Fruit fly (Drosophila melanogaster): Measurements from ENCODE around the gene Ddrgk1.

Gene Ddrgk1

dm6 chr3R:21199953-21200368 lies 14.9 kb upstream of the Ddrgk1 start:
- no peak for TF ChIP-seq insv (optimal IDR thresholded peaks at IDR 0.05)
- TF ChIP-seq psq (optimal IDR thresholded peaks at IDR 0.05) = no peak
- no peak for TF ChIP-seq h (optimal IDR thresholded peaks at IDR 0.05)
- no peak for TF ChIP-seq ttk (optimal IDR thresholded peaks at IDR 0.05)
- no peak for TF ChIP-seq Myc (optimal IDR thresholded peaks at IDR 0.05)

- TF ChIP-seq psq (optimal IDR thresholded peaks at IDR 0.05) (no peak), insv (optimal IDR thresholded peaks at IDR 0.05) (no peak), h (optimal IDR thresholded peaks at IDR 0.05) (no peak), ttk (optimal IDR thresholded peaks at IDR 0.05) (no peak), Myc (optimal IDR thresholded peaks at IDR 0.05) (no peak), Sin3A (optimal IDR thresholded peaks at IDR 0.05) (no peak)
Measured at dm6 chr3R:21201627-21202026, 13.3 kb upstream of the Ddrgk1 start.

- TF ChIP-seq Sin3A (optimal IDR thresholded peaks at IDR 0.05) = no peak
- TF ChIP-seq Myc (optimal IDR thresholded peaks at IDR 0.05) = no peak
- no peak for TF ChIP-seq insv (optimal IDR thresholded peaks at IDR 0.05)
- TF ChIP-seq ttk (optimal IDR thresholded peaks at IDR 0.05) = no peak
- TF ChIP-seq h (optimal IDR thresholded peaks at IDR 0.05) = no peak
Measured at dm6 chr3R:21203135-21203534, 11.7 kb upstream of the Ddrgk1 start.

- TF ChIP-seq Myc (optimal IDR thresholded peaks at IDR 0.05) (no peak), h (optimal IDR thresholded peaks at IDR 0.05) (no peak), psq (optimal IDR thresholded peaks at IDR 0.05) (no peak), insv (optimal IDR thresholded peaks at IDR 0.05) (no peak), Sin3A (optimal IDR thresholded peaks at IDR 0.05) (no peak), ttk (optimal IDR thresholded peaks at IDR 0.05) (no peak)
Measured at dm6 chr3R:21203660-21204499, 11.0 kb upstream of the Ddrgk1 start.

- TF ChIP-seq insv (optimal IDR thresholded peaks at IDR 0.05) = no peak
- TF ChIP-seq psq (optimal IDR thresholded peaks at IDR 0.05) = no peak
- TF ChIP-seq Myc (optimal IDR thresholded peaks at IDR 0.05) = no peak
- no peak for TF ChIP-seq Sin3A (optimal IDR thresholded peaks at IDR 0.05)
- no peak for TF ChIP-seq h (optimal IDR thresholded peaks at IDR 0.05)
Measured at dm6 chr3R:21204500-21205167, 10.2 kb upstream of the Ddrgk1 start.

- no peak for TF ChIP-seq insv (optimal IDR thresholded peaks at IDR 0.05)
- no peak for TF ChIP-seq psq (optimal IDR thresholded peaks at IDR 0.05)
- no peak for TF ChIP-seq ttk (optimal IDR thresholded peaks at IDR 0.05)
- no peak for TF ChIP-seq Sin3A (optimal IDR thresholded peaks at IDR 0.05)
- no peak for TF ChIP-seq h (optimal IDR thresholded peaks at IDR 0.05)
- no peak for TF ChIP-seq Myc (optimal IDR thresholded peaks at IDR 0.05)
Measured at dm6 chr3R:21205680-21206326, 9.1 kb upstream of the Ddrgk1 start.

dm6 chr3R:21206327-21206728 lies 8.6 kb upstream of the Ddrgk1 start:
- TF ChIP-seq insv (optimal IDR thresholded peaks at IDR 0.05) (no peak), ttk (optimal IDR thresholded peaks at IDR 0.05) (no peak), Myc (optimal IDR thresholded peaks at IDR 0.05) (no peak), Sin3A (optimal IDR thresholded peaks at IDR 0.05) (no peak), h (optimal IDR thresholded peaks at IDR 0.05) (no peak), psq (optimal IDR thresholded peaks at IDR 0.05) (no peak)

dm6 chr3R:21206802-21207238 lies 8.1 kb upstream of the Ddrgk1 start:
- no peak for TF ChIP-seq insv (optimal IDR thresholded peaks at IDR 0.05)
- TF ChIP-seq ttk (optimal IDR thresholded peaks at IDR 0.05) = no peak
- TF ChIP-seq Sin3A (optimal IDR thresholded peaks at IDR 0.05) = no peak
- TF ChIP-seq psq (optimal IDR thresholded peaks at IDR 0.05) = no peak
- no peak for TF ChIP-seq Myc (optimal IDR thresholded peaks at IDR 0.05)
- no peak for TF ChIP-seq h (optimal IDR thresholded peaks at IDR 0.05)

dm6 chr3R:21210081-21210480 lies 4.8 kb upstream of the Ddrgk1 start:
- no peak for TF ChIP-seq Sin3A (optimal IDR thresholded peaks at IDR 0.05)
- no peak for TF ChIP-seq Myc (optimal IDR thresholded peaks at IDR 0.05)
- TF ChIP-seq h (optimal IDR thresholded peaks at IDR 0.05) = no peak
- TF ChIP-seq psq (optimal IDR thresholded peaks at IDR 0.05) = no peak
- TF ChIP-seq insv (optimal IDR thresholded peaks at IDR 0.05) = no peak

dm6 chr3R:21215290-21215689 lies 411 bp downstream of the Ddrgk1 start:
- TF ChIP-seq psq (optimal IDR thresholded peaks at IDR 0.05) (no peak), insv (optimal IDR thresholded peaks at IDR 0.05) (no peak), h (optimal IDR thresholded peaks at IDR 0.05) (no peak), Sin3A (optimal IDR thresholded peaks at IDR 0.05) (no peak), ttk (optimal IDR thresholded peaks at IDR 0.05) (no peak), Myc (optimal IDR thresholded peaks at IDR 0.05) (no peak)

- TF ChIP-seq h (optimal IDR thresholded peaks at IDR 0.05) = no peak
- TF ChIP-seq ttk (optimal IDR thresholded peaks at IDR 0.05) = no peak
- TF ChIP-seq insv (optimal IDR thresholded peaks at IDR 0.05) = no peak
- no peak for TF ChIP-seq Sin3A (optimal IDR thresholded peaks at IDR 0.05)
- TF ChIP-seq psq (optimal IDR thresholded peaks at IDR 0.05) = no peak
- TF ChIP-seq Myc (optimal IDR thresholded peaks at IDR 0.05) = no peak
Measured at dm6 chr3R:21218733-21219165, 3.9 kb downstream of the Ddrgk1 start, which contains the start of the genes Smyd5 and Oga. Gene Smyd5 (minus strand): TSS chr3R:21218791. Gene Oga (plus strand): TSS chr3R:21219077.

Data from Kc167 (cell line).